Worm (Caenorhabditis elegans) whole organism, mixed stage, embryonic: ENCODE data around the gene T08B1.4.

Experiments used
- M03D4.4 ChIP-seq: sonication (generic microtip); optimal IDR thresholded peaks from 2 replicates; lab custom pipeline; 2017; ENCODE audit warnings: mild to moderate bottlenecking, missing genetic modification characterization, missing compliant biosample characterization
- bed-3 ChIP-seq: fragments of 200-800 bp; sonication (Bioruptor generic); optimal IDR thresholded peaks from 3 replicates; lab custom pipeline; 2018; ENCODE audit warnings: mild to moderate bottlenecking, missing genetic modification characterization, moderate library complexity, missing compliant biosample characterization
- blmp-1 ChIP-seq: fragments of 150-350 bp; optimal IDR thresholded peaks from 2 replicates; lab custom pipeline; 2014; ENCODE audit warnings: missing biosample characterization, missing genetic modification characterization
- ceh-39 ChIP-seq: fragments of 150-350 bp; optimal IDR thresholded peaks from 2 replicates; lab custom pipeline; 2014; ENCODE audit warnings: missing biosample characterization, missing genetic modification characterization
- ceh-83 ChIP-seq: fragments of 200-800 bp; sonication (Bioruptor generic); optimal IDR thresholded peaks from 2 replicates; lab custom pipeline; 2018; ENCODE audit warnings: mild to moderate bottlenecking, missing genetic modification characterization, missing compliant biosample characterization
- ces-1 ChIP-seq: fragments of 150-350 bp; optimal IDR thresholded peaks from 2 replicates; lab custom pipeline; 2014; ENCODE audit warnings: missing biosample characterization, missing genetic modification reagents, missing genetic modification characterization
- cnd-1 ChIP-seq: fragments of 200-800 bp; sonication (Bioruptor generic); optimal IDR thresholded peaks from 2 replicates; lab custom pipeline; 2018; ENCODE audit warnings: mild to moderate bottlenecking, missing genetic modification characterization, missing compliant biosample characterization
- drap-1 ChIP-seq: fragments of 200-800 bp; sonication (Bioruptor generic); optimal IDR thresholded peaks from 3 replicates; lab custom pipeline; 2018; ENCODE audit warnings: mild to moderate bottlenecking, missing genetic modification characterization, missing compliant biosample characterization
- flh-1 ChIP-seq: fragments of 200-800 bp; sonication (Bioruptor generic); optimal IDR thresholded peaks from 2 replicates; lab custom pipeline; 2018; ENCODE audit warnings: mild to moderate bottlenecking, missing genetic modification characterization, moderate library complexity, missing compliant biosample characterization
- ham-2 ChIP-seq: fragments of 200-800 bp; sonication (Bioruptor generic); optimal IDR thresholded peaks from 2 replicates; lab custom pipeline; 2018; ENCODE audit warnings: mild to moderate bottlenecking, missing genetic modification characterization, missing compliant biosample characterization
- hlh-1 ChIP-seq: fragments of 150-350 bp; optimal IDR thresholded peaks from 2 replicates; lab custom pipeline; 2014; ENCODE audit warnings: missing biosample characterization, missing genetic modification reagents, missing genetic modification characterization
- lin-13 ChIP-seq: fragments of 150-350 bp; optimal IDR thresholded peaks from 2 replicates; lab custom pipeline; 2014; ENCODE audit warnings: missing biosample characterization, missing genetic modification characterization
- mab-5 ChIP-seq: fragments of 150-350 bp; optimal IDR thresholded peaks from 2 replicates; lab custom pipeline; 2014; ENCODE audit warnings: missing biosample characterization, missing genetic modification characterization
- mep-1 ChIP-seq: fragments of 150-350 bp; optimal IDR thresholded peaks from 2 replicates; lab custom pipeline; 2017; ENCODE audit warnings: missing biosample characterization, missing genetic modification reagents, missing genetic modification characterization, inconsistent platforms
- mls-2 ChIP-seq: sonication (generic microtip); optimal IDR thresholded peaks from 2 replicates; lab custom pipeline; 2016; ENCODE audit warnings: mild to moderate bottlenecking, missing genetic modification characterization, moderate library complexity, missing compliant biosample characterization
- nhr-12 ChIP-seq: fragments of 150-350 bp; optimal IDR thresholded peaks from 2 replicates; lab custom pipeline; 2014; ENCODE audit warnings: missing biosample characterization, missing genetic modification characterization
- nhr-2 ChIP-seq: fragments of 150-350 bp; optimal IDR thresholded peaks from 2 replicates; lab custom pipeline; 2014; ENCODE audit warnings: missing biosample characterization, missing genetic modification characterization
- nhr-237 ChIP-seq: fragments of 150-350 bp; optimal IDR thresholded peaks from 2 replicates; lab custom pipeline; 2014; ENCODE audit warnings: missing biosample characterization, missing genetic modification characterization
- nhr-28 ChIP-seq: fragments of 150-350 bp; optimal IDR thresholded peaks from 2 replicates; lab custom pipeline; 2014; ENCODE audit warnings: missing biosample characterization, missing genetic modification characterization
- nhr-76 ChIP-seq: sonication (generic microtip); optimal IDR thresholded peaks from 2 replicates; lab custom pipeline; 2017; ENCODE audit warnings: missing biosample characterization, missing genetic modification characterization
- pha-4 ChIP-seq: fragments of 150-350 bp; optimal IDR thresholded peaks from 2 replicates; lab custom pipeline; 2018; ENCODE audit warnings: missing biosample characterization, missing genetic modification reagents, missing genetic modification characterization
- sem-2 ChIP-seq: fragments of 200-800 bp; sonication (Bioruptor generic); optimal IDR thresholded peaks from 2 replicates; lab custom pipeline; 2018; ENCODE audit warnings: mild to moderate bottlenecking, missing genetic modification characterization, missing compliant biosample characterization
- snpc-4 ChIP-seq: fragments of 150-350 bp; optimal IDR thresholded peaks from 2 replicates; lab custom pipeline; 2014; ENCODE audit warnings: missing biosample characterization, missing genetic modification characterization
- sptf-1 ChIP-seq: sonication (generic microtip); optimal IDR thresholded peaks from 2 replicates; lab custom pipeline; 2017; ENCODE audit warnings: mild to moderate bottlenecking, missing genetic modification characterization, moderate library complexity, missing compliant biosample characterization
- tbx-8 ChIP-seq: fragments of 200-800 bp; sonication (Bioruptor generic); optimal IDR thresholded peaks from 2 replicates; lab custom pipeline; 2018; ENCODE audit warnings: mild to moderate bottlenecking, missing genetic modification characterization, moderate library complexity, missing compliant biosample characterization
- unc-120 ChIP-seq: sonication (generic microtip); optimal IDR thresholded peaks from 2 replicates; lab custom pipeline; 2017; ENCODE audit warnings: missing genetic modification characterization, missing compliant biosample characterization; ENCODE audit not compliant: poor library complexity, severe bottlenecking
- unc-39 ChIP-seq: fragments of 150-350 bp; optimal IDR thresholded peaks from 2 replicates; lab custom pipeline; 2014; ENCODE audit warnings: missing biosample characterization, missing genetic modification characterization
- unc-62 ChIP-seq: fragments of 150-350 bp; optimal IDR thresholded peaks from 2 replicates; lab custom pipeline; 2014; ENCODE audit warnings: missing biosample characterization, missing genetic modification reagents, missing genetic modification characterization
- zip-8 ChIP-seq: fragments of 150-350 bp; optimal IDR thresholded peaks from 2 replicates; lab custom pipeline; 2014; ENCODE audit warnings: missing biosample characterization, missing genetic modification characterization
- ztf-11 ChIP-seq: fragments of 150-350 bp; optimal IDR thresholded peaks from 2 replicates; lab custom pipeline; 2014; ENCODE audit warnings: missing biosample characterization, missing genetic modification characterization

T08B1.4 gene

DNA sequence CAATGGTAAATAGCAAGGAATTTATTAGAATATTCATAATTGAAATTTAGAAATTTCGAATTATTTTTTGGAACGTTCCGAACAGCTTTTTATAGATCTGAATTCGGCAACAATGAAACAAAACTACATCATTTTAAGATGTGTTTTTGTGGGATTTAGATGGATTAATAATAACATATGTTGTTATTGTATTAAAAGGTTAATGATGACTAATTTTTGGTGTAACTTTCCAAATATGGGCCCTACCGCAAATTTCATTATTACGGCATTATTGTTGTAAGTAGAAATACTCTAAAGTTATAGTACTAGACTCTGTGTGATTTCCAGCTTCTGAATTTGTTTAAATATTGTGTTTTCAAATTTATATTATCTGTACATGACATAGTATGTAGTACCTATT is 34.8 kb downstream of the T08B1.4 start, which contains the start of gene F59A7.11:
Gene F59A7.11, minus strand, starts transcription at position 101 of the 400 bp plus-strand sequence.
- no peak for TF ChIP-seq blmp-1 (tag; lab: Kevin White, UChicago)
- no peak for TF ChIP-seq drap-1 (GFP tag; lab: Kevin White, UChicago)
- TF ChIP-seq cnd-1 (tag; lab: Kevin White, UChicago), result no peak
- TF ChIP-seq sptf-1 (tag; lab: Kevin White, UChicago), result no peak
- no peak for TF ChIP-seq flh-1 (GFP tag; lab: Kevin White, UChicago)
- TF ChIP-seq M03D4.4, result no peak
- TF ChIP-seq ceh-83 (GFP tag; lab: Kevin White, UChicago), result no peak
- no peak for TF ChIP-seq nhr-237 (tag; lab: Kevin White, UChicago)
- no peak for TF ChIP-seq zip-8 (tag; lab: Kevin White, UChicago)
- no peak for TF ChIP-seq ztf-11 (tag; lab: Kevin White, UChicago)
- TF ChIP-seq nhr-2 (tag; lab: Kevin White, UChicago), result no peak
- TF ChIP-seq snpc-4 (tag; lab: Kevin White, UChicago), result no peak
- no peak for TF ChIP-seq lin-13 (tag; lab: Kevin White, UChicago)
- no peak for TF ChIP-seq tbx-8 (GFP tag; lab: Kevin White, UChicago)
- no peak for TF ChIP-seq ham-2
- TF ChIP-seq unc-120 (tag; lab: Kevin White, UChicago), result no peak
- TF ChIP-seq, all 35 proteins: peak for 0

DNA sequence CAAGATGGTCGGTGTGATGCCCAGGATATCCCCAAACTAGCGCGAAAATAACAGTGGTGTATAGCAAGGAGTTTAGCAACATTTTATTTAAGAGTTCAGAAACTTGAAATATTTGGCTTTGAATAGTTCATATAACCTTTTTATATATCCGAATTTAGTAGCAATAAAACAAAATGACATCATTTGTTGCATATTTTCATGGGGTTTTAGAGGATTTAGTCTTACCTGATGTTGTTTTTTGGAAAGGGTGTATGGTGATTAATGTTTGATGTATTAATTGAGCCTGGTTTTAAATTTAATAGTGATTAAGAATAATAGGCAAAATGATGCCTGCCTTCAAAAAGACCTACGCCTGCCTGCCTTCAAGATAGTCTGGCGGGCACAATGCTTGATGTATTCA is 37.4 kb downstream of the T08B1.4 start, which contains the start of gene F59A7.2:
Gene F59A7.2, minus strand, starts transcription at position 101 of the 400 bp plus-strand sequence.
- TF ChIP-seq M03D4.4 (no peak), mab-5 (tag; lab: Kevin White, UChicago) (no peak), mls-2 (tag; lab: Kevin White, UChicago) (no peak)

DNA sequence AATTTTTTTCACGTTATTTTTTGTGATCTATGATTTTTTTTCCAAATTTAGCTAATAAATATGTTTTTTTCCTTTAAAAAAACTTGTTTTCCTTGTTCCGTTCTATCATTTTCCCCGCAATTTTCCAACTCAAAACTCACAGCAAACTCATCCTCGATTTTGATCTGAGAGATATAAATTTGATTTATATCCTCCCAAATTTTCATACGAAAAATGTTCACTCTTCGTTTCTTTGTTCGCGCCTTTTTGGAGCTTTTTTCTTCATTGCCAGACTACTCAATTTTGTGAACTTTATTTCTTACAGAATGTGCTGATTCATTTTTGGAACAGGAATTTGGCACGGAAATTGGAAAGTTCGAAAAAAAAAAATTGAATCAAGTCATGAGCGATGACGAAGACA is 39.6 kb downstream of the T08B1.4 start, which contains the start of gene F59A7.14:
Gene F59A7.14, plus strand, starts transcription at position 301 of the 400 bp plus-strand sequence.
- TF ChIP-seq tbx-8 (GFP tag; lab: Kevin White, UChicago), result no peak
- no peak for TF ChIP-seq mep-1 (tag; lab: Kevin White, UChicago)
- TF ChIP-seq unc-39, result no peak
- no peak for TF ChIP-seq ztf-11 (tag; lab: Kevin White, UChicago)
- no peak for TF ChIP-seq mls-2 (tag; lab: Kevin White, UChicago)
- no peak for TF ChIP-seq ceh-83 (GFP tag; lab: Kevin White, UChicago)
- no peak for TF ChIP-seq nhr-28 (tag; lab: Kevin White, UChicago)
- TF ChIP-seq ceh-39 (tag; lab: Kevin White, UChicago), result no peak
- no peak for TF ChIP-seq nhr-237 (tag; lab: Kevin White, UChicago)
- no peak for TF ChIP-seq M03D4.4
- no peak for TF ChIP-seq unc-62 (GFP tag; lab: Kevin White, UChicago)
- TF ChIP-seq pha-4 (tag; lab: Kevin White, UChicago), result no peak
- TF ChIP-seq flh-1 (GFP tag; lab: Kevin White, UChicago), result no peak

ce11 chrV:2021283-2021682 is 42.2 kb downstream of the T08B1.4 start:
- no peak for TF ChIP-seq unc-62 (GFP tag; lab: Kevin White, UChicago)
- no peak for TF ChIP-seq ztf-11 (tag; lab: Kevin White, UChicago)
- no peak for TF ChIP-seq sem-2 (GFP tag; lab: Kevin White, UChicago)

DNA sequence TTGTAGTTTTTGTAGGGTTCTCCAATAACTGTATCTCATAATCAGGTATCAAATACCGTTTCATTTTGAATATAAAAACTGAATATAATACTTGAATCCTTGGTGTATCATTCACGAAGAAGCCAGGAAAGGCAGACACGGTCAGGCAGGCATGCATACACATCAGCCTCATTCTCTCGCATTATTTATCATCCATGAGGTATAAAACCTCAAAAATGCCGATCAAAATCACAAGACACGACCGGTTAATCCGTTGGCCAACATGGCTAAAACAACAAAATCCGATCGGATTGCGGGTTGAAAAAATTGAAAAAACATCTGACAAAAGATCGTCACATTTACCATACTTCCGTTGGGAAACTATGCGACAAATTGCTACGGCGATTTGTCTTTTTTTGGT is 43.3 kb downstream of the T08B1.4 start, which contains the start of gene F59A7.5:
Gene F59A7.5, plus strand, starts transcription at position 301 of the 400 bp plus-strand sequence.
- TF ChIP-seq ham-2, result no peak
- TF ChIP-seq flh-1 (GFP tag; lab: Kevin White, UChicago), result no peak
- no peak for TF ChIP-seq cnd-1 (tag; lab: Kevin White, UChicago)
- TF ChIP-seq nhr-28 (tag; lab: Kevin White, UChicago), result no peak
- TF ChIP-seq ztf-11 (tag; lab: Kevin White, UChicago), result no peak
- TF ChIP-seq sptf-1 (tag; lab: Kevin White, UChicago), result no peak
- no peak for TF ChIP-seq nhr-76 (tag; lab: Kevin White, UChicago)
- TF ChIP-seq lin-13 (tag; lab: Kevin White, UChicago), result no peak

ce11 chrV:2027787-2028186 is 48.7 kb downstream of the T08B1.4 start, which contains the start of gene srab-13:
srab-13 (minus strand) TSS chrV:2027887.
- no peak for TF ChIP-seq ces-1 (GFP tag; lab: Kevin White, UChicago)
- no peak for TF ChIP-seq unc-120 (tag; lab: Kevin White, UChicago)
- no peak for TF ChIP-seq ham-2
- TF ChIP-seq bed-3 (GFP tag; lab: Kevin White, UChicago), result no peak
- TF ChIP-seq snpc-4 (tag; lab: Kevin White, UChicago), result no peak
- TF ChIP-seq nhr-12 (tag; lab: Kevin White, UChicago), result no peak
- TF ChIP-seq nhr-237 (tag; lab: Kevin White, UChicago), result no peak
- no peak for TF ChIP-seq blmp-1 (tag; lab: Kevin White, UChicago)
- TF ChIP-seq lin-13 (tag; lab: Kevin White, UChicago), result no peak
- no peak for TF ChIP-seq hlh-1 (tag; lab: Kevin White, UChicago)
